Fruit fly (Drosophila melanogaster): ENCODE data around the gene CG9981.
A peak's percentile ranks its signal among the peaks of the same experiment; 100 is the strongest.

Gene CG9981

dm6 chrX:16384843-16385726 lies 19.8 kb downstream of the CG9981 start, which contains the start of the genes CG9992 and CG4239 (continued):
- TF ChIP-seq ssp (GFP tag; IDR thresholded peaks at IDR 0.05) (peak; percentile 97), seq (GFP tag; IDR thresholded peaks at IDR 0.05) (no peak), CG1832 (GFP tag; optimal IDR thresholded peaks at IDR 0.05) (no peak), CG14050 (GFP tag; IDR thresholded peaks at IDR 0.05) (no peak; the same call in 2 of the 3 replicates), CG11723 (GFP tag; optimal IDR thresholded peaks at IDR 0.05) (peak; percentile 22), CG17359 (tag; optimal IDR thresholded peaks at IDR 0.05) (peak; percentile 23), CG6272 (GFP tag; IDR thresholded peaks at IDR 0.05) (peak; percentile 61), Hr3 (GFP tag; optimal IDR thresholded peaks at IDR 0.05) (peak; percentile 43), Dref (GFP tag; IDR thresholded peaks at IDR 0.05) (peak; percentile 69), Hr39 (optimal IDR thresholded peaks at IDR 0.05) (no peak), zfh1 (GFP tag; IDR thresholded peaks at IDR 0.05) (peak; percentile 44; the same call in 1 of the 3 replicates), Hmx (GFP tag; optimal IDR thresholded peaks at IDR 0.05) (no peak), CG9797 (GFP tag; optimal IDR thresholded peaks at IDR 0.05) (peak; percentile 55), ind (GFP tag; optimal IDR thresholded peaks at IDR 0.05) (peak; percentile 76), CG3838 (GFP tag; optimal IDR thresholded peaks at IDR 0.05) (no peak), schlank (tag; optimal IDR thresholded peaks at IDR 0.05) (no peak), CG17385 (GFP tag; optimal IDR thresholded peaks at IDR 0.05) (peak; percentile 45), CG18764 (GFP tag; optimal IDR thresholded peaks at IDR 0.05) (peak; percentile 13), Sin3A (optimal IDR thresholded peaks at IDR 0.05) (peak; percentile 81), Xrp1 (GFP tag; IDR thresholded peaks at IDR 0.05) (peak; percentile 28; the same call in 1 of the 2 replicates), CG42726 (GFP tag; IDR thresholded peaks at IDR 0.05; ENCODE audit: partially characterized antibody) (peak; percentile 74), ems (GFP tag; optimal IDR thresholded peaks at IDR 0.05) (no peak), CG12236 (GFP tag; optimal IDR thresholded peaks at IDR 0.05) (no peak), gfzf (GFP tag; optimal IDR thresholded peaks at IDR 0.05) (peak; percentile 62), Dbx (GFP tag; IDR thresholded peaks at IDR 0.05) (peak; percentile 69), dysf (GFP tag; IDR thresholded peaks at IDR 0.05) (peak; percentile 73), Doc3 (GFP tag; IDR thresholded peaks at IDR 0.05; ENCODE audit: partially characterized antibody) (peak; percentile 29; the same call in 1 of the 3 replicates), CG17328 (GFP tag; IDR thresholded peaks at IDR 0.05) (0 out of 2 replicates have a peak, but pooled peaks have one; percentile 16), CG5953 (GFP tag; IDR thresholded peaks at IDR 0.05) (no peak), nau (GFP tag; optimal IDR thresholded peaks at IDR 0.05) (no peak), run (tag; optimal IDR thresholded peaks at IDR 0.05) (no peak), CG14014 (GFP tag; IDR thresholded peaks at IDR 0.05) (peak; percentile 31; the same call in 1 of the 2 replicates), Tbp (GFP tag; optimal IDR thresholded peaks at IDR 0.05) (no peak), ab (GFP tag; optimal IDR thresholded peaks at IDR 0.05) (peak; percentile 22), PHDP (tag; optimal IDR thresholded peaks at IDR 0.05) (peak; percentile 58), Stat92E (GFP tag; optimal IDR thresholded peaks at IDR 0.05) (no peak), mirr (GFP tag; optimal IDR thresholded peaks at IDR 0.05) (peak; percentile 5), CG18619 (GFP tag; optimal IDR thresholded peaks at IDR 0.05) (peak; percentile 46), lola (GFP tag; optimal IDR thresholded peaks at IDR 0.05) (peak in 2 of 3 experiments; percentile 59 to 97), CG12659 (GFP tag; optimal IDR thresholded peaks at IDR 0.05) (peak; percentile 80), p53 (GFP tag; optimal IDR thresholded peaks at IDR 0.05) (no peak), CG9609 (GFP tag; optimal IDR thresholded peaks at IDR 0.05) (peak; percentile 48), CG1529 (GFP tag; optimal IDR thresholded peaks at IDR 0.05) (no peak), CG13287 (GFP tag; IDR thresholded peaks at IDR 0.05; ENCODE audit: partially characterized antibody) (peak; percentile 28), tio (GFP tag; optimal IDR thresholded peaks at IDR 0.05) (peak; percentile 70), Lhr (GFP tag; optimal IDR thresholded peaks at IDR 0.05) (peak; percentile 78), CG13894 (tag; optimal IDR thresholded peaks at IDR 0.05) (peak; percentile 49), CG7786 (GFP tag; optimal IDR thresholded peaks at IDR 0.05) (peak; percentile 40), Pdp1 (GFP tag; optimal IDR thresholded peaks at IDR 0.05) (peak; percentile 40 to 82)
